Worm (Caenorhabditis elegans) whole organism, L1 larva: Measurements from ENCODE around the gene hpd-1.

ENCODE experiments used
- C16A3.4 ChIP-seq: fragments of 150-350 bp; optimal IDR thresholded peaks from 2 replicates; lab custom pipeline; 2014; ENCODE audit warnings: missing biosample characterization, missing genetic modification characterization
- F16B12.6 ChIP-seq: fragments of 150-350 bp; optimal IDR thresholded peaks from 2 replicates; lab custom pipeline; 2014; ENCODE audit warnings: missing biosample characterization, missing genetic modification characterization
- blmp-1 ChIP-seq: fragments of 150-350 bp; optimal IDR thresholded peaks from 2 replicates; lab custom pipeline; 2014; ENCODE audit warnings: missing biosample characterization, missing genetic modification characterization
- ceh-8 ChIP-seq: fragments of 200-800 bp; sonication (Bioruptor generic); optimal IDR thresholded peaks from 2 replicates; lab custom pipeline; 2018; ENCODE audit warnings: mild to moderate bottlenecking, missing genetic modification characterization, moderate library complexity, missing compliant biosample characterization
- ceh-88 ChIP-seq: fragments of 200-800 bp; sonication (Bioruptor generic); IDR thresholded peaks from 2 replicates; pipeline ENCODE4 v1.3.6; 2022; ENCODE audit warnings: missing genetic modification characterization, missing compliant biosample characterization
- ces-1 ChIP-seq: fragments of 150-350 bp; optimal IDR thresholded peaks from 2 replicates; lab custom pipeline; 2014; ENCODE audit warnings: missing biosample characterization, missing genetic modification reagents, missing genetic modification characterization
- dsc-1 ChIP-seq: sonication (generic microtip); optimal IDR thresholded peaks from 2 replicates; lab custom pipeline; 2016; ENCODE audit warnings: mild to moderate bottlenecking, missing genetic modification characterization, missing compliant biosample characterization
- efl-1 ChIP-seq, 4 experiments: fragments of 150-350 bp; optimal IDR thresholded peaks in 3 of 4; peaks in 1 of 4; 1 replicate in 1 of 4; 2 replicates in 3 of 4; lab custom pipeline; 2014; ENCODE audit warnings: missing biosample characterization in 2 of 4, missing genetic modification characterization in 2 of 4, missing genetic modification reagents in 2 of 4
- egl-13 ChIP-seq: sonication (generic microtip); optimal IDR thresholded peaks from 2 replicates; lab custom pipeline; 2016; ENCODE audit warnings: missing genotype, missing genetic modification reagents, missing genetic modification characterization, missing compliant biosample characterization
- elt-2 ChIP-seq: sonication (generic microtip); optimal IDR thresholded peaks from 2 replicates; lab custom pipeline; 2016; ENCODE audit warnings: missing genetic modification characterization, mild to moderate bottlenecking, inconsistent platforms, missing compliant biosample characterization, missing genetic modification reagents
- elt-3 ChIP-seq, 6 experiments: fragments of 150-350 bp in 1 of 6; sonication (generic microtip); optimal IDR thresholded peaks; 2 replicates each; lab custom pipeline; 2017 to 2018; ENCODE audit warnings: missing biosample characterization in 6 of 6, missing genetic modification characterization in 6 of 6, inconsistent platforms in 1 of 6
- fkh-10 ChIP-seq: sonication (generic microtip); optimal IDR thresholded peaks from 2 replicates; lab custom pipeline; 2017; ENCODE audit warnings: missing biosample characterization, missing genetic modification reagents, missing genetic modification characterization
- fkh-8 ChIP-seq: sonication (generic microtip); optimal IDR thresholded peaks from 2 replicates; lab custom pipeline; 2016; ENCODE audit warnings: mild to moderate bottlenecking, missing genetic modification characterization, missing compliant biosample characterization
- fos-1 ChIP-seq: fragments of 150-350 bp; optimal IDR thresholded peaks from 2 replicates; lab custom pipeline; 2014; ENCODE audit warnings: missing biosample characterization, missing genetic modification characterization
- lin-13 ChIP-seq: fragments of 150-350 bp; optimal IDR thresholded peaks from 2 replicates; lab custom pipeline; 2014; ENCODE audit warnings: missing biosample characterization, missing genetic modification reagents, missing genetic modification characterization
- lin-14 ChIP-seq: fragments of 200-800 bp; sonication (Bioruptor generic); optimal IDR thresholded peaks from 2 replicates; lab custom pipeline; 2018; ENCODE audit warnings: mild to moderate bottlenecking, missing genetic modification characterization, moderate library complexity, missing compliant biosample characterization
- lin-35 ChIP-seq, 2 experiments: fragments of 150-350 bp; optimal IDR thresholded peaks; 2 replicates each; lab custom pipeline; 2014; ENCODE audit warnings: missing biosample characterization in 2 of 2, missing genetic modification characterization in 2 of 2, missing genetic modification reagents in 2 of 2
- lin-39 ChIP-seq: fragments of 150-350 bp; optimal IDR thresholded peaks from 2 replicates; lab custom pipeline; 2014; ENCODE audit warnings: missing biosample characterization, missing genetic modification reagents, missing genetic modification characterization
- mdl-1 ChIP-seq, 2 experiments: fragments of 150-350 bp; optimal IDR thresholded peaks; 2 replicates each; lab custom pipeline; 2014 to 2017; ENCODE audit warnings: missing biosample characterization in 2 of 2, missing genetic modification characterization in 2 of 2, inconsistent platforms in 1 of 2
- nhr-12 ChIP-seq: sonication (generic microtip); optimal IDR thresholded peaks from 2 replicates; lab custom pipeline; 2017; ENCODE audit warnings: missing biosample characterization, missing genetic modification characterization
- nhr-19 ChIP-seq: fragments of 200-800 bp; sonication (Bioruptor generic); conservative IDR thresholded peaks from 2 replicates; pipeline ENCODE4 v1.3.6; 2022; ENCODE audit warnings: missing genetic modification characterization, missing compliant biosample characterization
- nhr-20 ChIP-seq: sonication (generic microtip); optimal IDR thresholded peaks from 2 replicates; lab custom pipeline; 2016; ENCODE audit warnings: mild to moderate bottlenecking, missing genetic modification characterization, missing compliant biosample characterization
- nhr-28 ChIP-seq: fragments of 150-350 bp; optimal IDR thresholded peaks from 2 replicates; lab custom pipeline; 2014; ENCODE audit warnings: missing biosample characterization, missing genetic modification characterization
- nhr-47 ChIP-seq: sonication (generic microtip); optimal IDR thresholded peaks from 2 replicates; lab custom pipeline; 2016; ENCODE audit warnings: mild to moderate bottlenecking, missing genetic modification characterization, moderate library complexity, missing compliant biosample characterization
- nhr-71 ChIP-seq: sonication (generic microtip); optimal IDR thresholded peaks from 2 replicates; lab custom pipeline; 2016; ENCODE audit warnings: mild to moderate bottlenecking, missing genetic modification characterization, moderate library complexity, missing compliant biosample characterization
- nhr-77 ChIP-seq: fragments of 150-350 bp; optimal IDR thresholded peaks from 2 replicates; lab custom pipeline; 2014; ENCODE audit warnings: missing biosample characterization, missing genetic modification characterization
- nhr-85 ChIP-seq: sonication (generic microtip); peaks from one replicate; lab custom pipeline; 2016; ENCODE audit warnings: missing genetic modification characterization, inconsistent platforms, missing compliant biosample characterization
- pag-3 ChIP-seq: sonication (generic microtip); optimal IDR thresholded peaks from 2 replicates; lab custom pipeline; 2017; ENCODE audit warnings: missing genetic modification characterization, mild to moderate bottlenecking, missing compliant biosample characterization, antibody characterized with exemption, borderline replicate concordance; ENCODE audit not compliant: insufficient read depth
- pqm-1 ChIP-seq: sonication (generic microtip); optimal IDR thresholded peaks from 3 replicates; lab custom pipeline; 2017; ENCODE audit warnings: missing biosample characterization, missing genetic modification characterization
- rnt-1 ChIP-seq: sonication (generic microtip); optimal IDR thresholded peaks from 2 replicates; lab custom pipeline; 2016; ENCODE audit warnings: mild to moderate bottlenecking, missing genetic modification characterization, moderate library complexity, missing compliant biosample characterization
- snu-23 ChIP-seq: sonication (generic microtip); optimal IDR thresholded peaks from 2 replicates; lab custom pipeline; 2016; ENCODE audit warnings: missing genetic modification characterization, missing compliant biosample characterization
- sox-4 ChIP-seq: sonication (generic microtip); optimal IDR thresholded peaks from 2 replicates; lab custom pipeline; 2016; ENCODE audit warnings: missing genetic modification characterization, missing compliant biosample characterization
- sptf-1 ChIP-seq: fragments of 150-350 bp; optimal IDR thresholded peaks from 2 replicates; lab custom pipeline; 2014; ENCODE audit warnings: missing biosample characterization, missing genetic modification characterization
- sup-37 ChIP-seq: fragments of 200-800 bp; sonication (Bioruptor generic); optimal IDR thresholded peaks from 2 replicates; lab custom pipeline; 2018; ENCODE audit warnings: mild to moderate bottlenecking, missing genetic modification characterization, missing compliant biosample characterization
- tbx-2 ChIP-seq: sonication (generic microtip); optimal IDR thresholded peaks from 2 replicates; lab custom pipeline; 2016; ENCODE audit warnings: missing genetic modification characterization, missing compliant biosample characterization
- unc-30 ChIP-seq: sonication (generic microtip); optimal IDR thresholded peaks from 2 replicates; lab custom pipeline; 2017; ENCODE audit warnings: missing biosample characterization, missing genetic modification characterization
- unc-86 ChIP-seq: sonication (generic microtip); optimal IDR thresholded peaks from 2 replicates; lab custom pipeline; 2016; ENCODE audit warnings: missing genetic modification characterization, missing compliant biosample characterization
- unc-98 ChIP-seq: fragments of 200-800 bp; sonication (Bioruptor generic); IDR thresholded peaks from 2 replicates; pipeline ENCODE4 v1.3.6; 2022; ENCODE audit warnings: missing genetic modification characterization, missing compliant biosample characterization
- xbp-1 ChIP-seq: sonication (generic microtip); optimal IDR thresholded peaks from 2 replicates; lab custom pipeline; 2016; ENCODE audit warnings: missing genetic modification characterization, missing compliant biosample characterization
- zip-4 ChIP-seq: fragments of 200-800 bp; sonication (Bioruptor generic); optimal IDR thresholded peaks from 2 replicates; lab custom pipeline; 2018; ENCODE audit warnings: mild to moderate bottlenecking, missing genetic modification characterization, moderate library complexity, missing compliant biosample characterization

The hpd-1 gene

DNA sequence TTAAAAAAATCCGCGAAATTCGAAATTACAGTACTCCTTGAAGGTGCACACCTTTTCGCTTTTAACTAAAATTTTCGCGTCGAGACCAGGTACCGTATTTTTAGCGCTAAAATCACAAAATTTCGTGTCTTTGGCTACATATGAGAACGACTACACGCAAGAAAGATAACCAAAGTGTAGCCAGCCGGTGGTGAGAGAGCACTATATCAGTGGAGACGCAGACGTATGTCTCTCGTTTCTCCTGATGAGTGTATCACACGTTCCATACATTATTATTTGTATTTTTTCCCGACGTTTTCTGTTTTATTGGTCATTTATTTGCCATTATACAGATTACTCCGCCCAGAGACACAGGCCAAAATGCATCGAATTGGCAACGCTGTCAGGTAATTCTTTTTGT lies 30.6 kb downstream of the hpd-1 start, which contains the start of gene acdh-11 (continued):
- TF ChIP-seq lin-35 (GFP tag; optimal IDR thresholded peaks at IDR 0.05; lab: Kevin White, UChicago), result peak in 1 of 2 experiments; percentile 19
- TF ChIP-seq unc-30 (tag; lab: Kevin White, UChicago), result no peak
- no peak for TF ChIP-seq nhr-47 (tag; lab: Kevin White, UChicago)
- TF ChIP-seq sup-37 (GFP tag; lab: Kevin White, UChicago), result no peak
- no peak for TF ChIP-seq nhr-19 (GFP tag; lab: Robert Waterston, UW)
- TF ChIP-seq mdl-1 (tag; optimal IDR thresholded peaks at IDR 0.05; lab: Kevin White, UChicago), result peak in 1 of 2 experiments; percentile 4
- no peak for TF ChIP-seq fos-1 (tag; lab: Kevin White, UChicago)
- TF ChIP-seq pag-3, result no peak
- TF ChIP-seq lin-13 (GFP tag; lab: Kevin White, UChicago), result no peak
- TF ChIP-seq C16A3.4, result no peak
- TF ChIP-seq snu-23 (GFP tag; lab: Kevin White, UChicago), result peak; percentile 29
- no peak for TF ChIP-seq ces-1 (GFP tag; lab: Kevin White, UChicago)
- TF ChIP-seq egl-13 (tag; lab: Kevin White, UChicago), result no peak
- TF ChIP-seq lin-39 (tag; lab: Kevin White, UChicago), result no peak
- no peak for TF ChIP-seq nhr-85
- peak; percentile 22 for TF ChIP-seq elt-2 (tag; lab: Kevin White, UChicago)
- no peak for TF ChIP-seq rnt-1 (tag; lab: Kevin White, UChicago)
- no peak for TF ChIP-seq unc-86 (tag; lab: Kevin White, UChicago)
- no peak for TF ChIP-seq nhr-28
- no peak for TF ChIP-seq nhr-77
- no peak for TF ChIP-seq zip-4 (GFP tag; lab: Kevin White, UChicago)
- TF ChIP-seq F16B12.6 (tag; lab: Kevin White, UChicago), result no peak
- no peak for TF ChIP-seq xbp-1 (tag; lab: Kevin White, UChicago)
- peak; percentile 2 for TF ChIP-seq blmp-1 (tag; lab: Kevin White, UChicago)
- TF ChIP-seq, all 84 proteins: peak for 8

DNA sequence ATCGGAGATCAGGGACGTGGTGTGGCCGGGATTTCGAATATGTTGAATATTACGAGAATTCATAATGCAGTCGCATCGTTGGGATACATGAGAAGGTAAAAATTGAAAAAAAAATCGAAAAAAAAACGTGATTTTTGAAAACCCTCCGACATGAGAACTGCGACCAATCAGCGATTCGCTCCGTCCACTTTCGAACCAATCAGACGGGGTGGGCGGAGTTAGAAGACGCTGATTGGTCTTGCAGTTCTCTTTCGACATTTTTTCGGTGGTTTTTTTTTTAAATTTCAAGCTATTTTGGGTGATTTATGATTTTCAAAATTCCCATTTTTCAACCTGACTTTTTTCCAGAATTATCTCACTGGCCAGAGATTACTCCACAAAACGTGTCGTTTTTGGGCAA lies 33.9 kb downstream of the hpd-1 start:
- TF ChIP-seq fkh-10 (GFP tag; lab: Kevin White, UChicago), result no peak
- TF ChIP-seq ceh-8, result no peak
- TF ChIP-seq pqm-1 (tag; lab: Kevin White, UChicago), result no peak
- no peak for TF ChIP-seq elt-3 (tag; optimal IDR thresholded peaks at IDR 0.05; lab: Kevin White, UChicago)
- TF ChIP-seq nhr-71 (tag; lab: Kevin White, UChicago), result no peak
- TF ChIP-seq sptf-1 (tag; lab: Kevin White, UChicago), result no peak
- no peak for TF ChIP-seq unc-98 (GFP tag; lab: Robert Waterston, UW)
- no peak for TF ChIP-seq fkh-8
- no peak for TF ChIP-seq mdl-1 (tag; optimal IDR thresholded peaks at IDR 0.05; lab: Kevin White, UChicago)
- TF ChIP-seq nhr-47 (tag; lab: Kevin White, UChicago), result no peak
- no peak for TF ChIP-seq sox-4 (tag; lab: Kevin White, UChicago)
- TF ChIP-seq elt-2 (tag; lab: Kevin White, UChicago), result no peak
- no peak for TF ChIP-seq efl-1 (optimal IDR thresholded peaks at IDR 0.05; lab: Kevin White, UChicago)
- no peak for TF ChIP-seq efl-1 (GFP tag; optimal IDR thresholded peaks at IDR 0.05 in 1 of 2; lab: Kevin White, UChicago)
- no peak for TF ChIP-seq dsc-1 (tag; lab: Kevin White, UChicago)
- no peak for TF ChIP-seq nhr-12 (tag; lab: Kevin White, UChicago)
- no peak for TF ChIP-seq lin-14 (GFP tag; lab: Kevin White, UChicago)
- no peak for TF ChIP-seq tbx-2
- no peak for TF ChIP-seq ceh-88
- TF ChIP-seq zip-4 (GFP tag; lab: Kevin White, UChicago), result no peak

DNA sequence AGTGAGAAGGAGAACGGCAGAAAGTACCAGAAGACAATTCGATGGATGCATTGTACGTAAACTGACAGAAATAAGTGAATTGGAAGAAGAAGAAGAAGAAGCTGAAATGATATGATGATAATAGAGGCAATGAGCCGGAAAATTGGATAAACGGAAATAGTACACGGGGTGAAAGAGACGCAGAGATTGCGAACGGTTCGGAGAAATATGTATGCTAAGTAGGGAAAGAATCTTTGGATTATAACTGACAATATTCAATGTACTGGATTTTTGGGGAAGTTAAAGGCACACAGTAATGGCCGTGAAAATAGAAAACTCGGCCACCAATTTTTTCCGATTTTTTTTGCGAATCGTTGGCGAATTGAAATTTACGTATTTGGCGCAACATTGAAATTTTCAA lies 40.0 kb downstream of the hpd-1 start, which contains the start of gene Y45F3A.4:
TSS of gene Y45F3A.4 (minus strand) at position 101 of the 400 bp plus-strand sequence.
- TF ChIP-seq fkh-10 (GFP tag; lab: Kevin White, UChicago) (no peak), nhr-20 (no peak), efl-1 (optimal IDR thresholded peaks at IDR 0.05; lab: Kevin White, UChicago) (no peak), efl-1 (GFP tag; optimal IDR thresholded peaks at IDR 0.05 in 1 of 2; lab: Kevin White, UChicago) (peak in 1 of 2 experiments; percentile 52)
- TF ChIP-seq, all 84 proteins: peak for 1
